Worm (Caenorhabditis elegans): ENCODE measurements around the gene thn-2.

The thn-2 gene

DNA sequence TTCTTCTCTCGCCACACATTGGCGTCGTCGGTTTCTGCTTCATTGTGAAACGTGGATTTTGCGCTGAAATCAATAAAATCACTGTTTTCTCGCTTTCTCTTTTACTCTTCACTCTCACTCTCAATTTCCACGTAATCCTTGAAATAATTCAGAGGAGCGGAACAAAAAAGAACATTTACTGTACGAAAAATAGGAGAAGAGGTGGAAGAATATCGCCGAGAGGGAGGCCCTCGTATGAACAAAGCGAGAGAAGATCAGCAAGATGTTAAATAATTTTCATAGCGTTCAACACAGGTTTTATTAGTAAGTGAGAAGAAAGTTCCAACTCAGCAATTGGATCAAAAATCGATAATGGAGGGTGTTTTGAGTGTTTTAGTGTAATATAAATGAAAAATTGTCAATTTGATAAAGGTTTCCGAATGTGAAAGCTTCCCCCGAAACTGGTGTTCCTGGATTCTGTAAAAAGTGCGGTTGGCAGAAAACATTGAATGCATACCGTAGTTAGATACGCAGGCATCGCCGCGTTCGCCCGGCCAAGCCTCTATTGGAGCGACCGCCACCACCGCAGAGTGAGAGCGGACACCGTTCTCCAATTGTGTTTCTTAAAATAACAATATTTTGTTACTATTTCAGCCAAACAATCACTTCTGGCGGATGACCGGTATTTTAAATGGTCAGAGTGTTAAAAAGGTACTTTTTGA lies 21.4 kb upstream of the thn-2 start, which contains the start of the genes ccr-4 and ZC518.8:
Gene ccr-4, plus strand, starts transcription at position 151 of the 701 bp plus-strand sequence.
Gene ZC518.8, minus strand, starts transcription at position 517 of the 701 bp plus-strand sequence.
- TF ChIP-seq zip-4 (GFP tag; optimal IDR thresholded peaks at IDR 0.05) (no peak), Y116A8C.19 (tag; optimal IDR thresholded peaks at IDR 0.05; ENCODE audit: borderline replicate concordance) (no peak), blmp-1 (tag; optimal IDR thresholded peaks at IDR 0.05) (peak; percentile 22), sup-37 (GFP tag; optimal IDR thresholded peaks at IDR 0.05) (no peak), dpl-1 (GFP tag; optimal IDR thresholded peaks at IDR 0.05) (peak in 1 of 3 experiments; percentile 9), snu-23 (GFP tag; optimal IDR thresholded peaks at IDR 0.05) (no peak), lsy-2 (tag; optimal IDR thresholded peaks at IDR 0.05) (peak; percentile 33 to 87), C16A3.4 (tag; optimal IDR thresholded peaks at IDR 0.05) (no peak), aha-1 (tag; optimal IDR thresholded peaks at IDR 0.05) (no peak), nhr-12 (tag; optimal IDR thresholded peaks at IDR 0.05) (no peak), C34B4.2 (tag; optimal IDR thresholded peaks at IDR 0.05) (no peak)

DNA sequence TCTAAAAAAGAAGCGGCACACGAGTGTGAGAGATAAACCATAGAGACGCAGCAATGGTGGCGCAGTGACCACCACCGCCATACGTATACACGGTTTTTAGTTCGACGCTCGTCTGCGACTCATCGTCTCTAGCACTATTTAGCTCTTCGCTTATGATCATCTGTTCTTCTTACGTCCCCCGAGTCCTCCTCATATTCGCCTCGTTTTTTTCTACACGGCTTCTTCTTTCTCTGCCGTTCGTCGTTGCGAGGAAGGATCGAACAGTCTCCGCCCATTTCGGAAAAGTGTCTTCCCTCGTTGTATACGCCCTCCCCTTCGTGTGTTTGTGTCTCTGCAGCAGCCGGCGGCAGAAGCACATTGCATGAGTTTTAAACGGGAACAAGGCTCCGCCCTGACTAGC lies 18.0 kb upstream of the thn-2 start:
- no peak for TF ChIP-seq nhr-71 (tag; optimal IDR thresholded peaks at IDR 0.05)
- no peak for TF ChIP-seq efl-3 (GFP tag; optimal IDR thresholded peaks at IDR 0.05)
- peak; percentile 15 for TF ChIP-seq lin-14 (GFP tag; optimal IDR thresholded peaks at IDR 0.05)
- TF ChIP-seq efl-1 (optimal IDR thresholded peaks at IDR 0.05) = no peak
- TF ChIP-seq efl-1 (GFP tag; optimal IDR thresholded peaks at IDR 0.05 in 1 of 2) = peak in 1 of 2 experiments; percentile 90
- no peak for TF ChIP-seq fkh-8 (tag; optimal IDR thresholded peaks at IDR 0.05)
- no peak for TF ChIP-seq dsc-1 (tag; optimal IDR thresholded peaks at IDR 0.05)

DNA sequence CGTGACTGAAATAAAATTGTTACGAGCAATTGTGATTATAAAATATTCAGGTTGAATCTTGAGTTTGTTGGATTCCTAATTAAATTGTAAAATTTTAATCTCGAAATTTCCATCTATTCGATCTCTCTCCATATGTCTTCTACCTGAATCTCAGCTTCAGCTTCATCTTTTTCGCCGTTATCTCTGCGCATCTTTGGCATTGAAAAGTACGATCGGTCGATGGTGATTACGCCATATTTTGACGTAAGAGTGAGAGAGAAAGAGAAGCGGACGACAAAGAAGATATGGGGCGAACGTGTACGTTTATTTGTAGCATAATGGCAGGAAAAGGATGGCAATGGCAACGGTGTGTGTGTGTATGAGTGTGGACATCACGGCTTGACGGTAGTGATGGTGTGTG lies 16.4 kb upstream of the thn-2 start:
- TF ChIP-seq blmp-1 (tag; optimal IDR thresholded peaks at IDR 0.05) (peak; percentile 11), tbx-2 (tag; optimal IDR thresholded peaks at IDR 0.05) (no peak), hpl-2 (GFP tag; optimal IDR thresholded peaks at IDR 0.05) (no peak)

DNA sequence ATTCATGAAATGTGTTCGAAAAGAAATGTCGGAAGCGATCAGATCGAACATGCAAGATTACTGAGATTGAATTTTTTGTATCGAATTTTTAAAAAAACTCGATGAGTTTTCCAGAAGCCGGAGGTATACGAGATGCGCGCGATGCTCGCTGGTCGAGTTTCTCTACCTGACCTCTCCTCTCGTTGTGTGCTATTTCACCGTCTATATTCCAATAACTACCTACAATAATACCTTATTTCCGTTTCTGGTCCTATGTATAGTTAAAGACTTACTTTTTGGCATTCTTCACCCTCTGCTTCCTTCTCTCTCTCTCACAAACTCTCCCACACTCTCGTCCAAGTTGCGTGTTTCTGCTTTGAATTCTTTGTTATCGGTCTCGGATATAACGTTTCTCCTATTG lies 11.6 kb upstream of the thn-2 start:
- TF ChIP-seq zip-4 (GFP tag; optimal IDR thresholded peaks at IDR 0.05) (no peak), elt-2 (tag; optimal IDR thresholded peaks at IDR 0.05) (no peak), fkh-4 (tag; optimal IDR thresholded peaks at IDR 0.05; ENCODE audit: borderline replicate concordance) (no peak), sptf-1 (tag; optimal IDR thresholded peaks at IDR 0.05) (no peak), pax-3 (tag; optimal IDR thresholded peaks at IDR 0.05) (no peak), lsy-2 (tag; optimal IDR thresholded peaks at IDR 0.05) (no peak), swsn-7 (tag; optimal IDR thresholded peaks at IDR 0.05) (no peak), unc-130 (tag; optimal IDR thresholded peaks at IDR 0.05) (no peak), C04F5.9 (tag; optimal IDR thresholded peaks at IDR 0.05) (no peak), mep-1 (tag; optimal IDR thresholded peaks at IDR 0.05) (no peak), lin-15B (tag; optimal IDR thresholded peaks at IDR 0.05) (no peak), nhr-12 (tag; optimal IDR thresholded peaks at IDR 0.05) (no peak), dsc-1 (tag; optimal IDR thresholded peaks at IDR 0.05) (no peak), irx-1 (tag; optimal IDR thresholded peaks at IDR 0.05) (no peak), dpl-1 (GFP tag; optimal IDR thresholded peaks at IDR 0.05) (no peak)

DNA sequence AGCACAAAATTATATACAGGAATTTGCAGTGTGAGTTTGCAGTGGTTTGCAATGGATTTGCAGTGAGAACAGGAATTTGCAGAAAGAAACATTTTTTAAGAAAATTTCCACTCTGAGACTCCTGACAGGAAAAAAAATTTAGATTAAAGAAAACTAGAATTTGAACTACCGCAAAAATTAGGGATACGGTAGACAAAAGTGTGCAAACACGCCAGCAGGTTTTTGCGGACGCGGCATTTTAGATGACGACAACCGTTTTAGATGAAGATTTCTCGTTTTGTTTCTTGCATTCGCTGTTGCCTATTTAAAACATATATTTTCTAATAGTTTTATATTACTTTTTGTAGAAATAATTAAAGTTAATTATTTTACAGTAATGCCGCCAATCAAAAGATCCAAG lies 11.1 kb upstream of the thn-2 start, which contains the start of gene wdr-46:
Gene wdr-46, plus strand, starts transcription at position 375 of the 400 bp plus-strand sequence.
- TF ChIP-seq C04F5.9 (tag; optimal IDR thresholded peaks at IDR 0.05) (peak; percentile 73), lir-3 (tag; optimal IDR thresholded peaks at IDR 0.05; ENCODE audit: poor library complexity) (peak; percentile 54), lin-35 (GFP tag; optimal IDR thresholded peaks at IDR 0.05) (peak; percentile 98 to 99), nhr-47 (tag; optimal IDR thresholded peaks at IDR 0.05) (peak; percentile 92), fos-1 (tag; optimal IDR thresholded peaks at IDR 0.05) (peak; percentile 84), xbp-1 (tag; optimal IDR thresholded peaks at IDR 0.05) (peak; percentile 89), tbx-2 (tag; optimal IDR thresholded peaks at IDR 0.05) (peak; percentile 89), pax-3 (tag; optimal IDR thresholded peaks at IDR 0.05) (peak; percentile 59), egl-27 (tag; optimal IDR thresholded peaks at IDR 0.05) (no peak), nhr-85 (tag) (peak; percentile 92), pqm-1 (tag; optimal IDR thresholded peaks at IDR 0.05) (no peak), isw-1 (GFP tag; IDR thresholded peaks at IDR 0.05) (peak; percentile 88), fkh-4 (tag; optimal IDR thresholded peaks at IDR 0.05; ENCODE audit: borderline replicate concordance) (peak; percentile 42), jun-1 (tag; optimal IDR thresholded peaks at IDR 0.05) (peak; percentile 83), nhr-11 (tag; optimal IDR thresholded peaks at IDR 0.05) (peak; percentile 59), dsc-1 (tag; optimal IDR thresholded peaks at IDR 0.05) (peak; percentile 91), ets-5 (GFP tag; IDR thresholded peaks at IDR 0.05) (no peak), nhr-71 (tag; optimal IDR thresholded peaks at IDR 0.05) (peak; percentile 91), ztf-11 (tag; optimal IDR thresholded peaks at IDR 0.05) (peak in 1 of 2 experiments; percentile 68), nhr-19 (GFP tag; conservative IDR thresholded peaks at IDR 0.05) (peak; percentile 88)
